Worm (Caenorhabditis elegans) whole organism, L4/young adult: ENCODE measurements around the gene ZK177.9.

Source experiments
- W03F9.2 ChIP-seq: fragments of 150-350 bp; optimal IDR thresholded peaks from 2 replicates; lab custom pipeline; 2014; ENCODE audit warnings: missing biosample characterization, missing genetic modification characterization
- him-1 ChIP-seq: sonication (generic microtip); optimal IDR thresholded peaks from 2 replicates; lab custom pipeline; 2016; ENCODE audit warnings: missing genotype, missing genetic modification reagents, missing genetic modification characterization, missing compliant biosample characterization

ce11 chrII:5541685-5542084, 24.1 kb upstream of the ZK177.9 start, which contains the start of gene C17C3.24:
- TF ChIP-seq W03F9.2 (tag; lab: Kevin White, UChicago) (no peak), him-1 (tag; lab: Kevin White, UChicago) (no peak)
